Fruit fly (Drosophila melanogaster): ENCODE measurements around the gene Strump.

DNA sequence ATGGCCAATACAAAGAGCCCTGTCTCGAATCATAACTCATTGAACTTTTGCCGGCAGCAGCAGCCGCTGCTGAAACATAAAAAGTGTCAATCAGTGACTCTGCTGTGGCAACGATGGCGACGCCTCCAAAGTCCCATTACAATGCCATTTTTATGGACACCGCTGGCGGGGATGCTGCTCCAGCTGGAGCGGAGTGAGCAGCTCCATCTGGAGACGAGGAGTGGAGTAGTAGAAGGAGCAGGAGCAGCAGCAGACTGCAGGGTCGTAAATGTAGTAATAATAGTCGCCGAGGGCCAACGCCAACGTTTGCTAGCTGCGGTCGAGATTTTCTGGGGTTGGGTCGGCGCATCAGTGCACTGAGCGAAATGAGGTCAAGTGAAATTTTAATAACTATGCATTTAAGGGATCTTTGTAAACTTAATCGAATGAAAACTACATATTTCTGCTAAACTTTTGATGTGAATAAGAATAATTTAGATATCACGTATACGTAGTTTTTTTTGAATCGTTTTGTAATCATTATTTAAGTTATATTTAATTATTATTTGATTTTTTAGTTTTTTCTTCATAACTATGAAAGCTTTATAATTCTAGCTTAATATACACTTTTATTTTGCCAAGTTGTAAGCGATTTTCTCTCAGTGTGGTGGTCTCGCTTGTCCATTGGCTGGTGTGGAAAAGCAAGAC is 46.8 kb downstream of the Strump start:
- TF ChIP-seq CG11294 (GFP tag; IDR thresholded peaks at IDR 0.05) (no peak), achi (GFP tag; optimal IDR thresholded peaks at IDR 0.05) (peak; percentile 40), fkh (GFP tag; optimal IDR thresholded peaks at IDR 0.05) (no peak), CG34406 (GFP tag; optimal IDR thresholded peaks at IDR 0.05) (peak; percentile 26), dac (GFP tag; optimal IDR thresholded peaks at IDR 0.05) (no peak), lz (GFP tag; optimal IDR thresholded peaks at IDR 0.05) (no peak), net (GFP tag; optimal IDR thresholded peaks at IDR 0.05) (no peak), CG15336 (GFP tag; IDR thresholded peaks at IDR 0.05) (no peak), CG3919 (GFP tag; optimal IDR thresholded peaks at IDR 0.05) (peak; percentile 46), svp (GFP tag) (no peak)
